Worm (Caenorhabditis elegans): ENCODE measurements around the gene T25D3.3.

DNA sequence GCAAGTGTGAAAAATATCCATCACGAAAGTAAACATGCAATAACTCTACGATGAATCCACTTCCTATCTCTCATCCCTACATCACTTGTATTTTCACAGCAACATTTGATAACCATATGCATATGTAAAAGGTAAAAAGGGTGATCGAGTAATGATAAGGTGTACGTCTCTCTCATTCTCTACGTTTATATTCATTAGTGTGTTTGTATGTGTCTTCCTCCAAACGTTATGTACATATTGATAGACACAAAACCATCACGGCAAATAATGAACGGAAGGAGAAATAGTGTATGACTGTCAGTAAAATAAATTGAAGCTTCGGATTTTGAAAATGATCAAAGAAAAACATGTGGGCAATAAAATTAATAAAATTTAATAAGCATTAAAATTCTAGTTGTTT, 29.9 kb upstream of the T25D3.3 start:
- TF ChIP-seq nhr-12 (tag; optimal IDR thresholded peaks at IDR 0.05) (no peak), elt-3 (tag; optimal IDR thresholded peaks at IDR 0.05) (no peak)

All from whole organism, mixed stage, embryonic.